Fruit fly (Drosophila melanogaster) whole organism: ENCODE measurements around the gene CG10431.

Source experiments
- CG8478 ChIP-seq: fragments of >200 bp; optimal IDR thresholded peaks from 2 replicates; lab custom pipeline; 2018; ENCODE audit warnings: inconsistent platforms
- EcR ChIP-seq, 2 experiments: fragments of >200 bp; optimal IDR thresholded peaks; 2 replicates each; lab custom pipeline; 2017; ENCODE audit warnings: missing biosample characterization in 2 of 2, missing genetic modification characterization in 2 of 2, missing genetic modification reagents in 2 of 2
- pan ChIP-seq: fragments of >200 bp; optimal IDR thresholded peaks from 2 replicates; lab custom pipeline; 2017
- psq ChIP-seq: fragments of >200 bp; optimal IDR thresholded peaks from 2 replicates; lab custom pipeline; 2017
- usp ChIP-seq: fragments of >200 bp; optimal IDR thresholded peaks from 2 replicates; lab custom pipeline; 2017; ENCODE audit warnings: missing biosample characterization, missing genetic modification characterization, mixed read lengths

dm6 chr2L:18957142-18957674 lies 17.3 kb upstream of the CG10431 start, which contains the start of gene Bhmt:
- TF ChIP-seq pan (lab: Kevin White, UChicago) (no peak), psq (lab: Kevin White, UChicago) (no peak), EcR (GFP tag; optimal IDR thresholded peaks at IDR 0.05; lab: Kevin White, UChicago) (no peak), CG8478 (no peak), usp (GFP tag; lab: Kevin White, UChicago) (no peak)
